Fruit fly (Drosophila melanogaster) whole organism, prepupa: ENCODE measurements around the gene zye.

Experiments
- CG1621 ChIP-seq: fragments of 200-800 bp; sonication (Bioruptor generic); optimal IDR thresholded peaks from 3 replicates; lab custom pipeline; 2018; ENCODE audit warnings: missing biosample characterization, mild to moderate bottlenecking, missing genetic modification characterization
- fd59A ChIP-seq: fragments of 200-800 bp; sonication (Bioruptor generic); optimal IDR thresholded peaks from 2 replicates; lab custom pipeline; 2017; ENCODE audit warnings: missing biosample characterization, mild to moderate bottlenecking, missing genetic modification characterization, missing genetic modification reagents

- TF ChIP-seq fd59A (GFP tag; lab: Kevin White, UChicago) (no peak), CG1621 (tag; lab: Kevin White, UChicago) (no peak)
Observed at dm6 chr3L:20447337-20447736, 33.9 kb downstream of the zye start.
